Worm (Caenorhabditis elegans): ENCODE results near the gene srz-100.

DNA sequence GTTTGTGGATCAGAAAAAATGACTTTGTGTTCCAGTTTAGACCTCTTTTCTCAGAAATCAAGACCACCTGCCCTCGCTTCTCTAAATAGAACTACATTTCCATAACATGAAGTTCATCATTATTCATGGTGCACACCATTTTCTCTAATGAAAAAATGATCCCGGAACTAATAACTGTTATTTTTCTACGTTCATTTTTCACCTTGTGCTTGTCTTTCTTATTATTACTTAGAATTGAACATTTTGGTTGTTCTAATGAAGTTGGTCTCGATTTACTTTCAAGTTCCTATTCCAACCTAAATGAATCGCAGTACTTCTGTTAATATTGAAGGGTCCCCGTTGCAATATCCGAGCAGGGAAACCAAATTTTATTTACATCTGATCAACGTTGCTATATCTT lies 48.8 kb upstream of the srz-100 start, which contains the start of gene srw-36:
- no peak for TF ChIP-seq snpc-4 (tag; optimal IDR thresholded peaks at IDR 0.05)
- TF ChIP-seq lin-13 (GFP tag; optimal IDR thresholded peaks at IDR 0.05) = no peak
- no peak for TF ChIP-seq nhr-28 (tag; optimal IDR thresholded peaks at IDR 0.05)
- no peak for TF ChIP-seq fos-1 (tag; optimal IDR thresholded peaks at IDR 0.05)
- no peak for TF ChIP-seq unc-86 (tag; optimal IDR thresholded peaks at IDR 0.05)
- no peak for TF ChIP-seq jun-1 (tag; optimal IDR thresholded peaks at IDR 0.05)
- TF ChIP-seq vab-15 (tag; optimal IDR thresholded peaks at IDR 0.05) = no peak
- TF ChIP-seq mdl-1 (tag; optimal IDR thresholded peaks at IDR 0.05) = no peak
- TF ChIP-seq unc-130 (tag; optimal IDR thresholded peaks at IDR 0.05) = no peak
- TF ChIP-seq ama-1 (optimal IDR thresholded peaks at IDR 0.05) = no peak
